Fruit fly (Drosophila melanogaster): Measurements from ENCODE around the gene CG43155.

DNA sequence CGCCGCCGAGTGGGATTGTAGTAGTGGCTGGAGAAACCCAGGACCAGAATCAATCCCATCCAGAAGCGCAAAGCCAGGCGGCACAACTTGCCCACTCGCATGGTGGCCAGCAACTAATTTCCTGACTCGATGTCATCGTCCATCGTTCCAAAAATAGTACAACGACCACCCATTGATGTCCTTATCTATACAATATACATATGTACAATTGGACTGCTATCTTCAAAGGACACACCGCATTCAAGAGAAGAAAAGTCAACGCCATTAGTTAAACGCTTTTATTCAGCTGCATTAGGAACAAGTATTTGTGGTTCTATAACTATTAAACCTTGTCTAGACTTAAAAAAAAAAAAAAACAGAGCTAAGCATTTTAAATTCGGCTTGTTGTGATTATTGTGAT, 46.5 kb upstream of the CG43155 start, which contains the start of gene Gr10b:
- TF ChIP-seq Myc (optimal IDR thresholded peaks at IDR 0.05): no peak
- no peak for TF ChIP-seq h (optimal IDR thresholded peaks at IDR 0.05)
- TF ChIP-seq psq (optimal IDR thresholded peaks at IDR 0.05): no peak
- TF ChIP-seq insv (optimal IDR thresholded peaks at IDR 0.05): no peak
